Worm (Caenorhabditis elegans) whole organism, dauer: ENCODE data around the gene trpl-5.
"Not testable (repeated sequence)": the region's sequence is repeated elsewhere in the genome, so short reads cannot be mapped to it uniquely, and the experiment has no call there.

Experiments used
- unc-62 ChIP-seq: sonication (generic microtip); optimal IDR thresholded peaks from 2 replicates; lab custom pipeline; 2017; ENCODE audit warnings: missing biosample characterization, missing genetic modification reagents, missing genetic modification characterization

trpl-5 gene

ce11 chrII:2083726-2084179, 6.7 kb downstream of the trpl-5 start, which contains the start of the genes T16A1.5 and fbxc-49:
T16A1.5 (minus strand) TSS chrII:2083826.
fbxc-49 (plus strand) TSS chrII:2084129.
- no peak for TF ChIP-seq unc-62 (GFP tag; lab: Kevin White, UChicago)

ce11 chrII:2081257-2081656, 9.2 kb downstream of the trpl-5 start, which contains the start of gene T16A1.4:
T16A1.4 (plus strand) TSS chrII:2081557.
- no peak for TF ChIP-seq unc-62 (GFP tag; lab: Kevin White, UChicago)

ce11 chrII:2080425-2080824, 10.0 kb downstream of the trpl-5 start, which contains the start of gene F07E5.9:
F07E5.9 (minus strand) TSS chrII:2080525.
- no peak for TF ChIP-seq unc-62 (GFP tag; lab: Kevin White, UChicago)

ce11 chrII:2076467-2076866, 14.0 kb downstream of the trpl-5 start:
- no peak for TF ChIP-seq unc-62 (GFP tag; lab: Kevin White, UChicago)

- TF ChIP-seq unc-62 (GFP tag; lab: Kevin White, UChicago): no peak
Measured at ce11 chrII:2075513-2075912, 14.9 kb downstream of the trpl-5 start, which contains the start of gene F07E5.8. F07E5.8 (minus strand) TSS chrII:2075613.

ce11 chrII:2071429-2071828, 19.0 kb downstream of the trpl-5 start, which contains the start of gene F07E5.7:
F07E5.7 (minus strand) TSS chrII:2071529.
- no peak for TF ChIP-seq unc-62 (GFP tag; lab: Kevin White, UChicago)

ce11 chrII:2067451-2068021, 22.9 kb downstream of the trpl-5 start, which contains the start of gene F07E5.12:
F07E5.12 (plus strand) TSS chrII:2067971.
- not testable (repeated sequence) for TF ChIP-seq unc-62 (GFP tag; lab: Kevin White, UChicago)

ce11 chrII:2064497-2064896, 25.9 kb downstream of the trpl-5 start, which contains the start of gene fbxb-6:
fbxb-6 (plus strand) TSS chrII:2064797.
- no peak for TF ChIP-seq unc-62 (GFP tag; lab: Kevin White, UChicago)

- TF ChIP-seq unc-62 (GFP tag; lab: Kevin White, UChicago): no peak
Measured at ce11 chrII:2063989-2064388, 26.4 kb downstream of the trpl-5 start, which contains the start of gene F07E5.13. F07E5.13 (minus strand) TSS chrII:2064089.

- no peak for TF ChIP-seq unc-62 (GFP tag; lab: Kevin White, UChicago)
Measured at ce11 chrII:2058985-2059384, 31.5 kb downstream of the trpl-5 start, which contains the start of gene F07E5.5. F07E5.5 (minus strand) TSS chrII:2059070.

ce11 chrII:2051372-2051771, 39.1 kb downstream of the trpl-5 start, which contains the start of gene fbxb-35:
fbxb-35 (plus strand) TSS chrII:2051672.
- TF ChIP-seq unc-62 (GFP tag; lab: Kevin White, UChicago): no peak

- TF ChIP-seq unc-62 (GFP tag; lab: Kevin White, UChicago): not testable (repeated sequence)
Measured at ce11 chrII:2046556-2046955, 43.9 kb downstream of the trpl-5 start, which contains the start of gene math-1. math-1 (minus strand) TSS chrII:2046656.

ce11 chrII:2045505-2045904, 44.9 kb downstream of the trpl-5 start, which contains the start of gene bath-24:
bath-24 (minus strand) TSS chrII:2045605.
- no peak for TF ChIP-seq unc-62 (GFP tag; lab: Kevin White, UChicago)

ce11 chrII:2042447-2042846, 48.0 kb downstream of the trpl-5 start, which contains the start of gene bath-20:
bath-20 (minus strand) TSS chrII:2042547.
- no peak for TF ChIP-seq unc-62 (GFP tag; lab: Kevin White, UChicago)

ce11 chrII:2039288-2039687, 51.1 kb downstream of the trpl-5 start, which contains the start of gene bath-19:
bath-19 (minus strand) TSS chrII:2039388.
- no peak for TF ChIP-seq unc-62 (GFP tag; lab: Kevin White, UChicago)
